Worm (Caenorhabditis elegans): Measurements from ENCODE around the gene kbp-2.
A peak's percentile ranks its signal among the peaks of the same experiment; 100 is the strongest.

The kbp-2 gene

ce11 chrIII:4899035-4899578 lies 4.6 kb downstream of the kbp-2 start, which contains the start of gene nhl-2:
Gene nhl-2, minus strand, starts transcription at chrIII:4899085.
- TF ChIP-seq egl-27 (tag; optimal IDR thresholded peaks at IDR 0.05): no peak
- TF ChIP-seq lin-11 (tag; optimal IDR thresholded peaks at IDR 0.05): no peak
- TF ChIP-seq fos-1 (tag; optimal IDR thresholded peaks at IDR 0.05): no peak
- TF ChIP-seq nhr-23 (tag; optimal IDR thresholded peaks at IDR 0.05): no peak
- TF ChIP-seq elt-1 (tag; optimal IDR thresholded peaks at IDR 0.05): no peak
- TF ChIP-seq dmd-4 (tag; optimal IDR thresholded peaks at IDR 0.05): no peak
- TF ChIP-seq mab-5 (tag; optimal IDR thresholded peaks at IDR 0.05): no peak
- no peak for TF ChIP-seq nhr-6 (tag; optimal IDR thresholded peaks at IDR 0.05)
- no peak for TF ChIP-seq aly-2 (tag; optimal IDR thresholded peaks at IDR 0.05)
- TF ChIP-seq unc-55 (GFP tag; optimal IDR thresholded peaks at IDR 0.05): no peak
- TF ChIP-seq gmeb-1 (tag; optimal IDR thresholded peaks at IDR 0.05): no peak
- no peak for TF ChIP-seq ztf-4 (tag; optimal IDR thresholded peaks at IDR 0.05)
- no peak for TF ChIP-seq lsy-2 (tag; optimal IDR thresholded peaks at IDR 0.05)
- TF ChIP-seq crh-2 (tag; optimal IDR thresholded peaks at IDR 0.05): no peak
- TF ChIP-seq sma-3 (GFP tag; optimal IDR thresholded peaks at IDR 0.05): no peak
- TF ChIP-seq peb-1 (tag; optimal IDR thresholded peaks at IDR 0.05): no peak

ce11 chrIII:4895313-4895712 lies 8.4 kb downstream of the kbp-2 start:
- TF ChIP-seq gmeb-1 (tag; optimal IDR thresholded peaks at IDR 0.05) (no peak), ztf-1 (GFP tag; conservative IDR thresholded peaks at IDR 0.05) (no peak), alr-1 (tag; optimal IDR thresholded peaks at IDR 0.05) (no peak), mab-5 (tag; optimal IDR thresholded peaks at IDR 0.05) (no peak), crh-2 (tag; optimal IDR thresholded peaks at IDR 0.05) (no peak), ztf-4 (tag; optimal IDR thresholded peaks at IDR 0.05) (no peak), mdl-1 (tag; optimal IDR thresholded peaks at IDR 0.05) (no peak), F13H6.1 (tag; optimal IDR thresholded peaks at IDR 0.05) (no peak), unc-62 (GFP tag; optimal IDR thresholded peaks at IDR 0.05) (no peak), Y55F3AM.14 (GFP tag; optimal IDR thresholded peaks at IDR 0.05) (no peak), lin-11 (tag; optimal IDR thresholded peaks at IDR 0.05) (no peak), sma-9 (GFP tag; optimal IDR thresholded peaks at IDR 0.05) (no peak), sma-9 (tag; optimal IDR thresholded peaks at IDR 0.05) (no peak)

ce11 chrIII:4893540-4893939 lies 10.1 kb downstream of the kbp-2 start, which contains the start of gene F26F4.6:
Gene F26F4.6, minus strand, starts transcription at chrIII:4893640.
- no peak for TF ChIP-seq sem-4 (tag; optimal IDR thresholded peaks at IDR 0.05)
- TF ChIP-seq C34F6.9 (tag; optimal IDR thresholded peaks at IDR 0.05): no peak
- TF ChIP-seq ceh-16 (tag; optimal IDR thresholded peaks at IDR 0.05): no peak
- no peak for TF ChIP-seq sma-3 (GFP tag; optimal IDR thresholded peaks at IDR 0.05)
- TF ChIP-seq elt-3 (tag; optimal IDR thresholded peaks at IDR 0.05): no peak
- no peak for TF ChIP-seq dmd-4 (tag; optimal IDR thresholded peaks at IDR 0.05)
- TF ChIP-seq nhr-77 (tag; optimal IDR thresholded peaks at IDR 0.05): no peak
- TF ChIP-seq snpc-4 (tag; optimal IDR thresholded peaks at IDR 0.05): no peak
- no peak for TF ChIP-seq nhr-237 (tag; optimal IDR thresholded peaks at IDR 0.05)
- TF ChIP-seq egl-27 (tag; optimal IDR thresholded peaks at IDR 0.05): no peak
- no peak for TF ChIP-seq peb-1 (tag; optimal IDR thresholded peaks at IDR 0.05)
- no peak for TF ChIP-seq mdl-1 (tag; optimal IDR thresholded peaks at IDR 0.05)
- no peak for TF ChIP-seq nhr-12 (tag; optimal IDR thresholded peaks at IDR 0.05)
- TF ChIP-seq nhr-129 (tag; optimal IDR thresholded peaks at IDR 0.05): no peak

- TF ChIP-seq nhr-129 (tag; optimal IDR thresholded peaks at IDR 0.05) (no peak), nhr-21 (tag; optimal IDR thresholded peaks at IDR 0.05) (no peak), Y55F3AM.14 (GFP tag; optimal IDR thresholded peaks at IDR 0.05) (no peak)
These were observed 12.7 kb downstream of the kbp-2 start, which contains the start of gene F26F4.5 for ce11 chrIII:4890997-4891396. Gene F26F4.5, minus strand, starts transcription at chrIII:4891252.

- TF ChIP-seq crh-2 (tag; optimal IDR thresholded peaks at IDR 0.05) (no peak), nhr-6 (tag; optimal IDR thresholded peaks at IDR 0.05) (no peak), zag-1 (tag; optimal IDR thresholded peaks at IDR 0.05) (no peak), fos-1 (tag; optimal IDR thresholded peaks at IDR 0.05) (peak; percentile 84)
These were observed 16.4 kb downstream of the kbp-2 start, which contains the start of gene clec-6 for ce11 chrIII:4887291-4887690. Gene clec-6, minus strand, starts transcription at chrIII:4887444.
